Fruit fly (Drosophila melanogaster) Kc167 (cell line): ENCODE measurements around the gene CG4619.

Experiments
- Sin3A ChIP-seq: fragments of >200 bp; optimal IDR thresholded peaks from 2 replicates; lab custom pipeline; 2018; ENCODE audit warnings: missing external identifiers
- h ChIP-seq: fragments of >200 bp; optimal IDR thresholded peaks from 3 replicates; lab custom pipeline; 2018; ENCODE audit warnings: missing external identifiers
- insv ChIP-seq: fragments of >200 bp; optimal IDR thresholded peaks from 3 replicates; lab custom pipeline; 2018; ENCODE audit warnings: missing external identifiers
- ttk ChIP-seq: sonication (Bioruptor generic); optimal IDR thresholded peaks from 2 replicates; lab custom pipeline; 2017; ENCODE audit warnings: missing external identifiers

DNA sequence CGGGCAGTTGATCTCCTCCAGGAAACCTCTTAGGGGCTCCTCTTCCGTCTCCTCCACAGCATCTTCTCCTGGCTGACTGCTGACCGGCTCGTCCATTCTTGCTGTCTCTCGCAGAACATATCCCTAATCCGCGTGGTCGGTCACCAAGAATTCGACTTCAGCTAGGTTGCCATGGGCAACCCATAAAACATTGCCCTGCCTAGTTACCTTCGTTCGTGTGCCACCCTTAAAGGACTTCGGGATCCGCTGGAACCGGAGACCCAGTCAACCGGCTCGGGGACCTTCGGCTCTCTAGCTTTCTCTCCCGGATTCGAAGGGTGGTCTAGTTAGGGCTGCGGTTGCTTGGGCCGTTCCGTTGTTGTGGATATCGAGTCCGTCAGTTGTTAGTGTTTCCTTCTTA lies 13.9 kb upstream of the CG4619 start, which contains the start of the genes TbCMF46 and CG42366:
- no peak for TF ChIP-seq ttk
- no peak for TF ChIP-seq Sin3A (lab: Kevin White, UChicago)
- no peak for TF ChIP-seq h (lab: Kevin White, UChicago)
- TF ChIP-seq insv (lab: Kevin White, UChicago) = no peak
